Fruit fly (Drosophila melanogaster) whole organism, embryonic: ENCODE results near the gene CG33120.

Experiments
- CG17802 ChIP-seq: fragments of 200-800 bp; sonication (Bioruptor generic); optimal IDR thresholded peaks from 2 replicates; lab custom pipeline; 2018; ENCODE audit warnings: missing biosample characterization, mild to moderate bottlenecking, missing genetic modification characterization, moderate library complexity
- CG30403 ChIP-seq: fragments of 200-800 bp; sonication (Bioruptor generic); optimal IDR thresholded peaks from 3 replicates; lab custom pipeline; 2016; ENCODE audit warnings: missing biosample characterization, missing genetic modification characterization
- CG34422 ChIP-seq: fragments of 200-800 bp; sonication (Bioruptor generic); IDR thresholded peaks from 3 replicates; pipeline ENCODE4 v1.3.6; 2022; ENCODE audit warnings: missing biosample characterization, missing genetic modification characterization
- Doc2 ChIP-seq: fragments of 200-800 bp; sonication (Bioruptor generic); IDR thresholded peaks from 2 replicates; pipeline ENCODE4 v1.3.6; 2022; ENCODE audit warnings: missing biosample characterization, missing genetic modification characterization
- Fer2 ChIP-seq: fragments of 200-800 bp; sonication (Bioruptor generic); optimal IDR thresholded peaks from 2 replicates; lab custom pipeline; 2018; ENCODE audit warnings: missing biosample characterization, mild to moderate bottlenecking, missing genetic modification characterization, moderate library complexity
- Oli ChIP-seq: fragments of 200-800 bp; sonication (Bioruptor generic); optimal IDR thresholded peaks from 2 replicates; lab custom pipeline; 2018; ENCODE audit warnings: missing biosample characterization, mild to moderate bottlenecking, missing genetic modification characterization, moderate library complexity
- Taf1 ChIP-seq: fragments of 200-800 bp; sonication (Bioruptor generic); IDR thresholded peaks from 2 replicates; pipeline ENCODE4 v1.3.6; 2022; ENCODE audit warnings: missing biosample characterization, missing genetic modification characterization
- al ChIP-seq: fragments of 200-800 bp; sonication (Bioruptor generic); IDR thresholded peaks from 2 replicates; pipeline ENCODE4 v1.3.6; 2022; ENCODE audit warnings: missing biosample characterization, missing genetic modification characterization
- dimm ChIP-seq: fragments of 200-800 bp; sonication (Bioruptor generic); IDR thresholded peaks from 2 replicates; pipeline ENCODE4 v1.3.6; 2022; ENCODE audit warnings: missing biosample characterization, missing genetic modification characterization
- unc-4 ChIP-seq: fragments of 200-800 bp; sonication (Bioruptor generic); IDR thresholded peaks from 2 replicates; pipeline ENCODE4 v1.3.6; 2022; ENCODE audit warnings: missing biosample characterization, missing genetic modification characterization; ENCODE audit not compliant: partially characterized antibody

- TF ChIP-seq Doc2 (GFP tag; lab: Robert Waterston, UW) (no peak), dimm (GFP tag; lab: Robert Waterston, UW) (no peak), CG34422 (GFP tag; lab: Robert Waterston, UW) (no peak), CG30403 (no peak), unc-4 (GFP tag; lab: Robert Waterston, UW) (no peak), Taf1 (GFP tag; lab: Robert Waterston, UW) (no peak), Fer2 (tag; lab: Kevin White, UChicago) (no peak), CG17802 (no peak), al (GFP tag; lab: Robert Waterston, UW) (no peak), Oli (tag; lab: Kevin White, UChicago) (no peak)
Measured at dm6 chr2L:18846843-18847242, 2.5 kb upstream of the CG33120 start.
